Fruit fly (Drosophila melanogaster) whole organism, embryonic: Measurements from ENCODE around the gene CG6345.
A peak's percentile ranks its signal among the peaks of the same experiment; 100 is the strongest.

Experiments
- CG11398 ChIP-seq: fragments of 200-800 bp; sonication (Bioruptor generic); optimal IDR thresholded peaks from 2 replicates; lab custom pipeline; 2016; ENCODE audit warnings: missing biosample characterization, missing genetic modification characterization
- CG11723 ChIP-seq: fragments of 200-800 bp; sonication (Bioruptor generic); optimal IDR thresholded peaks from 2 replicates; lab custom pipeline; 2017; ENCODE audit warnings: missing biosample characterization, mild to moderate bottlenecking, missing genetic modification characterization
- CG12104 ChIP-seq: fragments of 200-800 bp; sonication (Bioruptor generic); optimal IDR thresholded peaks from 3 replicates; lab custom pipeline; 2016; ENCODE audit warnings: missing biosample characterization, missing genetic modification characterization
- CG12659 ChIP-seq: fragments of 200-800 bp; sonication (Bioruptor generic); optimal IDR thresholded peaks from 3 replicates; lab custom pipeline; 2017; ENCODE audit warnings: mild to moderate bottlenecking, missing biosample characterization, missing genetic modification reagents, missing genetic modification characterization
- CG14710 ChIP-seq: fragments of 200-800 bp; sonication (Bioruptor generic); optimal IDR thresholded peaks from 3 replicates; lab custom pipeline; 2019; ENCODE audit warnings: missing biosample characterization, mild to moderate bottlenecking, missing genetic modification characterization, moderate library complexity
- CG17802 ChIP-seq: fragments of 200-800 bp; sonication (Bioruptor generic); optimal IDR thresholded peaks from 2 replicates; lab custom pipeline; 2018; ENCODE audit warnings: missing biosample characterization, mild to moderate bottlenecking, missing genetic modification characterization, moderate library complexity
- CG1832 ChIP-seq: fragments of 200-800 bp; sonication (Bioruptor generic); optimal IDR thresholded peaks from 2 replicates; lab custom pipeline; 2017; ENCODE audit warnings: missing biosample characterization, mild to moderate bottlenecking, missing genetic modification characterization, inconsistent platforms
- CG2712 ChIP-seq: fragments of 200-800 bp; optimal IDR thresholded peaks from 3 replicates; lab custom pipeline; 2019; ENCODE audit warnings: missing biosample characterization, mild to moderate bottlenecking, missing genetic modification characterization, moderate library complexity
- CG4328 ChIP-seq: fragments of 200-800 bp; sonication (Bioruptor generic); optimal IDR thresholded peaks from 3 replicates; lab custom pipeline; 2017; ENCODE audit warnings: missing biosample characterization, missing genetic modification reagents, missing genetic modification characterization
- CG5953 ChIP-seq: fragments of 200-800 bp; sonication (Bioruptor generic); IDR thresholded peaks from 2 replicates; pipeline ENCODE4 v1.3.6; 2022; ENCODE audit warnings: missing biosample characterization, missing genetic modification characterization
- CG7786 ChIP-seq: fragments of 200-800 bp; sonication (Bioruptor generic); optimal IDR thresholded peaks from 2 replicates; lab custom pipeline; 2016; ENCODE audit warnings: missing biosample characterization, missing genetic modification characterization
- CG8388 ChIP-seq: fragments of 200-800 bp; sonication (Bioruptor generic); optimal IDR thresholded peaks from 2 replicates; lab custom pipeline; 2019; ENCODE audit warnings: missing biosample characterization, mild to moderate bottlenecking, missing genetic modification characterization, moderate library complexity
- CG9817 ChIP-seq: fragments of 200-800 bp; sonication (Bioruptor generic); optimal IDR thresholded peaks from 2 replicates; lab custom pipeline; 2018; ENCODE audit warnings: missing biosample characterization, mild to moderate bottlenecking, missing genetic modification characterization, moderate library complexity
- CoRest ChIP-seq: fragments of 200-800 bp; sonication (Bioruptor generic); optimal IDR thresholded peaks from 3 replicates; lab custom pipeline; 2018; ENCODE audit warnings: missing biosample characterization, mild to moderate bottlenecking, missing genetic modification characterization, moderate library complexity
- D ChIP-seq, 2 experiments: fragments of 200-800 bp in 1 of 2; fragments of >200 bp in 1 of 2; sonication (Bioruptor generic) in 1 of 2; optimal IDR thresholded peaks; 2 replicates in 1 of 2; 3 replicates in 1 of 2; lab custom pipeline; 2017; ENCODE audit warnings: mild to moderate bottlenecking in 1 of 2, missing biosample characterization in 1 of 2, missing genetic modification characterization in 1 of 2, missing genetic modification reagents in 1 of 2
- Dip2 ChIP-seq: fragments of 200-800 bp; sonication (Bioruptor generic); IDR thresholded peaks from 2 replicates; pipeline ENCODE4 v1.3.6; 2022; ENCODE audit warnings: missing biosample characterization, missing genetic modification characterization
- Jarid2 ChIP-seq: fragments of 200-800 bp; sonication (Bioruptor generic); optimal IDR thresholded peaks from 3 replicates; lab custom pipeline; 2017; ENCODE audit warnings: mild to moderate bottlenecking, missing biosample characterization, missing genetic modification reagents, missing genetic modification characterization
- Mad ChIP-seq: fragments of 200-800 bp; sonication (Bioruptor generic); optimal IDR thresholded peaks from 2 replicates; lab custom pipeline; 2016; ENCODE audit warnings: missing biosample characterization, missing genetic modification characterization
- Max ChIP-seq: fragments of 200-800 bp; sonication (Bioruptor generic); optimal IDR thresholded peaks from 2 replicates; lab custom pipeline; 2016; ENCODE audit warnings: missing biosample characterization, mild to moderate bottlenecking, missing genetic modification characterization
- Mes4 ChIP-seq: fragments of 200-800 bp; sonication (Bioruptor generic); optimal IDR thresholded peaks from 2 replicates; lab custom pipeline; 2016; ENCODE audit warnings: missing biosample characterization, missing genetic modification characterization
- Mrtf ChIP-seq: fragments of 200-800 bp; sonication (Bioruptor generic); IDR thresholded peaks from 3 replicates; pipeline ENCODE4 v1.3.6; 2022; ENCODE audit warnings: missing biosample characterization, missing genetic modification characterization
- Pdp1 ChIP-seq, 2 experiments: fragments of 200-800 bp; sonication (Bioruptor generic); optimal IDR thresholded peaks; 3 replicates each; lab custom pipeline; 2016; ENCODE audit warnings: missing biosample characterization in 2 of 2, missing genetic modification characterization in 2 of 2, mild to moderate bottlenecking in 1 of 2, moderate library complexity in 1 of 2
- Poxn ChIP-seq: fragments of 200-800 bp; sonication (Bioruptor generic); IDR thresholded peaks from 2 replicates; pipeline ENCODE4 v1.3.6; 2022; ENCODE audit warnings: missing biosample characterization, missing genetic modification characterization
- Sry-β ChIP-seq: fragments of 200-800 bp; sonication (Bioruptor generic); optimal IDR thresholded peaks from 2 replicates; lab custom pipeline; 2018; ENCODE audit warnings: missing biosample characterization, mild to moderate bottlenecking, missing genetic modification characterization, moderate library complexity
- Xbp1 ChIP-seq: fragments of 200-800 bp; sonication (Bioruptor generic); optimal IDR thresholded peaks from 3 replicates; lab custom pipeline; 2016; ENCODE audit warnings: missing biosample characterization, mild to moderate bottlenecking, missing genetic modification characterization
- YL-1 ChIP-seq: fragments of 200-800 bp; sonication (Bioruptor generic); optimal IDR thresholded peaks from 3 replicates; lab custom pipeline; 2017; ENCODE audit warnings: missing biosample characterization, mild to moderate bottlenecking, missing genetic modification characterization
- al ChIP-seq: fragments of 200-800 bp; sonication (Bioruptor generic); IDR thresholded peaks from 2 replicates; pipeline ENCODE4 v1.3.6; 2022; ENCODE audit warnings: missing biosample characterization, missing genetic modification characterization
- aop ChIP-seq: fragments of 200-800 bp; sonication (Bioruptor generic); IDR thresholded peaks from 2 replicates; pipeline ENCODE4 v1.3.6; 2022; ENCODE audit warnings: missing biosample characterization, missing genetic modification characterization
- ash1 ChIP-seq: fragments of 200-800 bp; sonication (Bioruptor generic); optimal IDR thresholded peaks from 2 replicates; lab custom pipeline; 2018; ENCODE audit warnings: missing biosample characterization, mild to moderate bottlenecking, missing genetic modification characterization
- chn ChIP-seq: fragments of 200-800 bp; sonication (Bioruptor generic); optimal IDR thresholded peaks from 2 replicates; lab custom pipeline; 2016; ENCODE audit warnings: missing biosample characterization, missing genetic modification characterization
- corto ChIP-seq: fragments of 200-800 bp; sonication (Bioruptor generic); optimal IDR thresholded peaks from 2 replicates; lab custom pipeline; 2016; ENCODE audit warnings: missing biosample characterization, mild to moderate bottlenecking, missing genetic modification characterization, moderate library complexity
- croc ChIP-seq: fragments of 200-800 bp; sonication (Bioruptor generic); conservative IDR thresholded peaks from 3 replicates; pipeline ENCODE4 v1.3.6; 2022; ENCODE audit warnings: missing biosample characterization, missing genetic modification characterization
- crp ChIP-seq, 2 experiments: fragments of 200-800 bp; sonication (Bioruptor generic); optimal IDR thresholded peaks; 2 replicates in 1 of 2; 3 replicates in 1 of 2; lab custom pipeline; 2017; ENCODE audit warnings: missing biosample characterization in 2 of 2, missing genetic modification characterization in 2 of 2, mild to moderate bottlenecking in 1 of 2, moderate library complexity in 1 of 2
- da ChIP-seq: fragments of 200-800 bp; sonication (Bioruptor generic); optimal IDR thresholded peaks from 2 replicates; lab custom pipeline; 2016; ENCODE audit warnings: missing biosample characterization, missing genetic modification characterization
- ems ChIP-seq: fragments of 200-800 bp; sonication (Bioruptor generic); optimal IDR thresholded peaks from 3 replicates; lab custom pipeline; 2016; ENCODE audit warnings: missing biosample characterization, missing genetic modification characterization
- eyg ChIP-seq: fragments of 200-800 bp; sonication (Bioruptor generic); optimal IDR thresholded peaks from 3 replicates; lab custom pipeline; 2016; ENCODE audit warnings: missing biosample characterization, missing genetic modification characterization
- fru ChIP-seq: fragments of >200 bp; optimal IDR thresholded peaks from 2 replicates; lab custom pipeline; 2017
- gem ChIP-seq: fragments of 200-800 bp; sonication (Bioruptor generic); optimal IDR thresholded peaks from 2 replicates; lab custom pipeline; 2019; ENCODE audit warnings: missing biosample characterization, mild to moderate bottlenecking, missing genetic modification characterization, moderate library complexity
- gfzf ChIP-seq: fragments of 200-800 bp; sonication (Bioruptor generic); optimal IDR thresholded peaks from 2 replicates; lab custom pipeline; 2016; ENCODE audit warnings: missing biosample characterization, mild to moderate bottlenecking, missing genetic modification characterization, moderate library complexity
- hbn ChIP-seq: fragments of 200-800 bp; sonication (Bioruptor generic); IDR thresholded peaks from 2 replicates; pipeline ENCODE4 v1.3.6; 2022; ENCODE audit warnings: missing biosample characterization, missing genetic modification characterization; ENCODE audit not compliant: partially characterized antibody
- lbe ChIP-seq: fragments of 200-800 bp; sonication (Bioruptor generic); optimal IDR thresholded peaks from 2 replicates; lab custom pipeline; 2016; ENCODE audit warnings: missing biosample characterization, mild to moderate bottlenecking, missing genetic modification characterization
- maf-S ChIP-seq: fragments of 200-800 bp; sonication (Bioruptor generic); optimal IDR thresholded peaks from 2 replicates; lab custom pipeline; 2016; ENCODE audit warnings: missing biosample characterization, missing genetic modification characterization
- nau ChIP-seq: fragments of 200-800 bp; sonication (Bioruptor generic); optimal IDR thresholded peaks from 3 replicates; lab custom pipeline; 2017; ENCODE audit warnings: missing biosample characterization, mild to moderate bottlenecking, missing genetic modification characterization, missing genetic modification reagents
- row ChIP-seq: fragments of 200-800 bp; sonication (Bioruptor generic); IDR thresholded peaks from 3 replicates; pipeline ENCODE4 v1.3.6; 2022; ENCODE audit warnings: missing biosample characterization, missing genetic modification characterization
- slou ChIP-seq: fragments of 200-800 bp; sonication (Bioruptor generic); optimal IDR thresholded peaks from 3 replicates; lab custom pipeline; 2016; ENCODE audit warnings: missing biosample characterization, missing genetic modification characterization
- so ChIP-seq: fragments of 200-800 bp; sonication (Bioruptor generic); IDR thresholded peaks from 3 replicates; pipeline ENCODE4 v1.3.6; 2022; ENCODE audit warnings: missing biosample characterization, missing genetic modification characterization
- ssp ChIP-seq: fragments of 200-800 bp; sonication (Bioruptor generic); IDR thresholded peaks from 2 replicates; pipeline ENCODE4 v1.3.6; 2022; ENCODE audit warnings: missing biosample characterization, missing genetic modification characterization
- tin ChIP-seq: fragments of 200-800 bp; sonication (Bioruptor generic); optimal IDR thresholded peaks from 3 replicates; lab custom pipeline; 2016; ENCODE audit warnings: missing biosample characterization, missing genetic modification characterization
- tio ChIP-seq: fragments of 200-800 bp; sonication (Bioruptor generic); optimal IDR thresholded peaks from 2 replicates; lab custom pipeline; 2017; ENCODE audit warnings: missing biosample characterization, missing genetic modification characterization, inconsistent platforms
- z ChIP-seq: fragments of 200-800 bp; sonication (Bioruptor generic); IDR thresholded peaks from 3 replicates; pipeline ENCODE4 v1.3.6; 2022; ENCODE audit warnings: missing biosample characterization, missing genetic modification characterization
- zen2 ChIP-seq: fragments of 200-800 bp; sonication (Bioruptor generic); IDR thresholded peaks from 3 replicates; pipeline ENCODE4 v1.3.6; 2022; ENCODE audit warnings: missing biosample characterization, missing genetic modification characterization; ENCODE audit not compliant: partially characterized antibody

Gene CG6345

DNA sequence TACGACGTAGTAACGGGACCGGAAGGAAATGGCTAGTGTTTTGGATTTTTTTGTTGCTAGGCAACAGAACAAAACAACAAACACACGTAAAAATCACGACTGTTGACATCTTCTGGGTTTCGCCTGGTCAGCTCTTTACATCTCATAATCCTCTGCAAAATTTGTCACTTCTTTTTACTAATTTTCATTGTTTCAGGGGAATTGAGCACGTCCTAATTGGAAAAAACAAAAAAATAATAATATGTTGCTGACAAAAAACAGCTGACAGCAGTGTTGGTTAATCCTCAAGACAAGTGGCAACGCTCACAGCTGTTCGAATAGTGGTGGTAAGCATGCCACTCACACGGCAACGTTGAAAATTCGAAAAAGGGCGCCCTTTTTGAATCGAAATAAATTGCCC lies 38.0 kb downstream of the CG6345 start, which contains the start of gene Rfx (continued):
- TF ChIP-seq Poxn (GFP tag; lab: Robert Waterston, UW) (no peak), crp (GFP tag; optimal IDR thresholded peaks at IDR 0.05; lab: Kevin White, UChicago) (peak; percentile 98 to 100), nau (GFP tag; lab: Kevin White, UChicago) (no peak), hbn (GFP tag; lab: Robert Waterston, UW) (no peak), ssp (GFP tag; lab: Robert Waterston, UW) (no peak), CG12104 (no peak), da (no peak), ems (GFP tag; lab: Kevin White, UChicago) (peak; percentile 31), z (GFP tag; lab: Robert Waterston, UW) (no peak), D (optimal IDR thresholded peaks at IDR 0.05; lab: Kevin White, UChicago) (no peak), D (GFP tag; optimal IDR thresholded peaks at IDR 0.05; lab: Kevin White, UChicago) (no peak), CG11723 (GFP tag; lab: Kevin White, UChicago) (no peak), Mad (GFP tag; lab: Kevin White, UChicago) (no peak), Dip2 (GFP tag; lab: Robert Waterston, UW) (no peak), YL-1 (peak; percentile 62), CG7786 (peak; percentile 15), CG12659 (GFP tag; lab: Kevin White, UChicago) (peak; percentile 69), ash1 (GFP tag; lab: Kevin White, UChicago) (no peak), CG9817 (tag; lab: Kevin White, UChicago) (peak; percentile 8), CG1832 (GFP tag; lab: Kevin White, UChicago) (no peak), gfzf (GFP tag; lab: Kevin White, UChicago) (peak; percentile 13), so (GFP tag; lab: Robert Waterston, UW) (no peak), maf-S (GFP tag; lab: Kevin White, UChicago) (no peak), Max (no peak), Pdp1 (GFP tag; optimal IDR thresholded peaks at IDR 0.05; lab: Kevin White, UChicago) (peak in 1 of 2 experiments; percentile 34), chn (GFP tag; lab: Kevin White, UChicago) (no peak), Sry-β (GFP tag; lab: Kevin White, UChicago) (peak; percentile 25), CG11398 (GFP tag; lab: Kevin White, UChicago) (peak; percentile 28), corto (no peak), eyg (GFP tag; lab: Kevin White, UChicago) (peak; percentile 17), tio (GFP tag; lab: Kevin White, UChicago) (no peak), CG4328 (peak; percentile 10), al (GFP tag; lab: Robert Waterston, UW) (no peak), CG2712 (tag; lab: Kevin White, UChicago) (peak; percentile 53), lbe (GFP tag; lab: Kevin White, UChicago) (peak; percentile 19), Mrtf (no peak), slou (GFP tag; lab: Kevin White, UChicago) (no peak), Mes4 (GFP tag; lab: Kevin White, UChicago) (peak; percentile 15), CoRest (tag; lab: Kevin White, UChicago) (peak; percentile 7), croc (GFP tag; lab: Robert Waterston, UW) (no peak), fru (lab: Kevin White, UChicago) (no peak), aop (GFP tag; lab: Robert Waterston, UW) (no peak), tin (GFP tag; lab: Kevin White, UChicago) (peak; percentile 1), CG5953 (GFP tag; lab: Robert Waterston, UW) (no peak), CG14710 (tag; lab: Kevin White, UChicago) (peak; percentile 55), gem (tag; lab: Kevin White, UChicago) (peak; percentile 4), row (GFP tag; lab: Robert Waterston, UW) (no peak), Xbp1 (no peak), CG8388 (GFP tag; lab: Kevin White, UChicago) (no peak), CG17802 (no peak), zen2 (GFP tag; lab: Robert Waterston, UW) (no peak), Jarid2 (GFP tag; lab: Kevin White, UChicago) (no peak)
